Fruit fly (Drosophila melanogaster) whole organism, embryonic: ENCODE data around the gene Dscam2.
A peak's percentile ranks its signal among the peaks of the same experiment; 100 is the strongest.

ENCODE experiments used
- Asciz ChIP-seq: fragments of 200-800 bp; sonication (Bioruptor generic); optimal IDR thresholded peaks from 2 replicates; lab custom pipeline; 2017; ENCODE audit warnings: missing biosample characterization, mild to moderate bottlenecking, missing genetic modification characterization, missing genetic modification reagents
- Atf6 ChIP-seq: fragments of 200-800 bp; sonication (Bioruptor generic); IDR thresholded peaks from 2 replicates; pipeline ENCODE4 v1.3.6; 2022; ENCODE audit warnings: missing biosample characterization, missing genetic modification characterization
- CG10979 ChIP-seq: fragments of 200-800 bp; sonication (Bioruptor generic); optimal IDR thresholded peaks from 2 replicates; lab custom pipeline; 2018; ENCODE audit warnings: missing biosample characterization, mild to moderate bottlenecking, missing genetic modification characterization, moderate library complexity
- CG12391 ChIP-seq: fragments of 200-800 bp; sonication (Bioruptor generic); optimal IDR thresholded peaks from 3 replicates; lab custom pipeline; 2018; ENCODE audit warnings: missing biosample characterization, mild to moderate bottlenecking, missing genetic modification characterization, moderate library complexity
- CG13775 ChIP-seq: fragments of 200-800 bp; sonication (Bioruptor generic); optimal IDR thresholded peaks from 3 replicates; lab custom pipeline; 2017; ENCODE audit warnings: missing biosample characterization, mild to moderate bottlenecking, missing genetic modification characterization
- CG14050 ChIP-seq: fragments of 200-800 bp; sonication (Bioruptor generic); IDR thresholded peaks from 3 replicates; pipeline ENCODE4 v1.3.6; 2022; ENCODE audit warnings: missing biosample characterization, missing genetic modification characterization
- CG14965 ChIP-seq: fragments of 200-800 bp; sonication (Bioruptor generic); optimal IDR thresholded peaks from 2 replicates; lab custom pipeline; 2016; ENCODE audit warnings: missing biosample characterization, missing genetic modification characterization, borderline replicate concordance
- CG15601 ChIP-seq: fragments of 200-800 bp; sonication (Bioruptor generic); optimal IDR thresholded peaks from 3 replicates; lab custom pipeline; 2019; ENCODE audit warnings: missing biosample characterization, mild to moderate bottlenecking, missing genetic modification characterization, moderate library complexity
- CG15696 ChIP-seq: fragments of 200-800 bp; sonication (Bioruptor generic); optimal IDR thresholded peaks from 2 replicates; lab custom pipeline; 2019; ENCODE audit warnings: missing biosample characterization, mild to moderate bottlenecking, missing genetic modification characterization, moderate library complexity
- CG1647 ChIP-seq: fragments of 200-800 bp; sonication (Bioruptor generic); optimal IDR thresholded peaks from 3 replicates; lab custom pipeline; 2016; ENCODE audit warnings: missing biosample characterization, missing genetic modification characterization
- CG17385 ChIP-seq: fragments of 200-800 bp; sonication (Bioruptor generic); optimal IDR thresholded peaks from 3 replicates; lab custom pipeline; 2018; ENCODE audit warnings: missing biosample characterization, mild to moderate bottlenecking, missing genetic modification characterization
- CG2202 ChIP-seq: fragments of 200-800 bp; sonication (Bioruptor generic); optimal IDR thresholded peaks from 2 replicates; lab custom pipeline; 2018; ENCODE audit warnings: missing biosample characterization, mild to moderate bottlenecking, missing genetic modification characterization
- CG2875 ChIP-seq: fragments of 200-800 bp; sonication (Bioruptor generic); optimal IDR thresholded peaks from 2 replicates; lab custom pipeline; 2017; ENCODE audit warnings: missing biosample characterization, mild to moderate bottlenecking, missing genetic modification characterization, missing genetic modification reagents
- CG32532 ChIP-seq: fragments of 200-800 bp; sonication (Bioruptor generic); IDR thresholded peaks from 2 replicates; pipeline ENCODE4 v1.3.6; 2022; ENCODE audit warnings: missing biosample characterization, missing genetic modification characterization
- CG3281 ChIP-seq: fragments of 200-800 bp; sonication (Bioruptor generic); optimal IDR thresholded peaks from 3 replicates; lab custom pipeline; 2017; ENCODE audit warnings: missing biosample characterization, mild to moderate bottlenecking, missing genetic modification characterization
- CG33213 ChIP-seq: fragments of 200-800 bp; sonication (Bioruptor generic); optimal IDR thresholded peaks from 3 replicates; lab custom pipeline; 2016; ENCODE audit warnings: missing biosample characterization, missing genetic modification characterization
- CG33557 ChIP-seq: fragments of 200-800 bp; sonication (Bioruptor generic); optimal IDR thresholded peaks from 2 replicates; lab custom pipeline; 2019; ENCODE audit warnings: missing biosample characterization, mild to moderate bottlenecking, missing genetic modification characterization, moderate library complexity
- CG43689 ChIP-seq: fragments of 200-800 bp; sonication (Bioruptor generic); IDR thresholded peaks from 2 replicates; pipeline ENCODE4 v1.3.6; 2022; ENCODE audit warnings: missing biosample characterization, missing genetic modification characterization
- CG4424 ChIP-seq: fragments of 200-800 bp; sonication (Bioruptor generic); optimal IDR thresholded peaks from 3 replicates; lab custom pipeline; 2016; ENCODE audit warnings: missing biosample characterization, missing genetic modification characterization
- CG6654 ChIP-seq: fragments of 200-800 bp; sonication (Bioruptor generic); optimal IDR thresholded peaks from 2 replicates; lab custom pipeline; 2017; ENCODE audit warnings: missing biosample characterization, mild to moderate bottlenecking, missing genetic modification characterization
- CG8089 ChIP-seq: fragments of 200-800 bp; sonication (Bioruptor generic); optimal IDR thresholded peaks from 3 replicates; lab custom pipeline; 2016; ENCODE audit warnings: missing biosample characterization, missing genetic modification characterization
- CG8924 ChIP-seq: fragments of 200-800 bp; optimal IDR thresholded peaks from 3 replicates; lab custom pipeline; 2019; ENCODE audit warnings: missing biosample characterization, mild to moderate bottlenecking, missing genetic modification characterization, moderate library complexity
- CoRest ChIP-seq: fragments of 200-800 bp; sonication (Bioruptor generic); optimal IDR thresholded peaks from 3 replicates; lab custom pipeline; 2018; ENCODE audit warnings: missing biosample characterization, mild to moderate bottlenecking, missing genetic modification characterization, moderate library complexity
- Dip2 ChIP-seq: fragments of 200-800 bp; sonication (Bioruptor generic); IDR thresholded peaks from 2 replicates; pipeline ENCODE4 v1.3.6; 2022; ENCODE audit warnings: missing biosample characterization, missing genetic modification characterization
- Dref ChIP-seq: fragments of 200-800 bp; sonication (Bioruptor generic); IDR thresholded peaks from 2 replicates; pipeline ENCODE4 v1.3.6; 2022; ENCODE audit warnings: missing biosample characterization, missing genetic modification characterization
- Ets65A ChIP-seq: fragments of 200-800 bp; sonication (Bioruptor generic); peaks from one replicate; lab custom pipeline; 2016; ENCODE audit warnings: missing biosample characterization, missing genetic modification characterization
- HLH54F ChIP-seq: fragments of 200-800 bp; sonication (Bioruptor generic); optimal IDR thresholded peaks from 3 replicates; lab custom pipeline; 2016; ENCODE audit warnings: missing biosample characterization, missing genetic modification characterization
- Meics ChIP-seq: fragments of 200-800 bp; sonication (Bioruptor generic); optimal IDR thresholded peaks from 2 replicates; lab custom pipeline; 2017; ENCODE audit warnings: missing biosample characterization, mild to moderate bottlenecking, missing genetic modification characterization
- Mrtf ChIP-seq: fragments of 200-800 bp; sonication (Bioruptor generic); IDR thresholded peaks from 3 replicates; pipeline ENCODE4 v1.3.6; 2022; ENCODE audit warnings: missing biosample characterization, missing genetic modification characterization
- Optix ChIP-seq: fragments of 200-800 bp; sonication (Bioruptor generic); IDR thresholded peaks from 3 replicates; pipeline ENCODE4 v1.3.6; 2022; ENCODE audit warnings: missing biosample characterization, missing genetic modification characterization
- Sox102F ChIP-seq: fragments of 200-800 bp; sonication (Bioruptor generic); optimal IDR thresholded peaks from 2 replicates; lab custom pipeline; 2018; ENCODE audit warnings: missing biosample characterization, mild to moderate bottlenecking, missing genetic modification characterization, moderate library complexity
- Ssrp ChIP-seq: fragments of 200-800 bp; sonication (Bioruptor generic); optimal IDR thresholded peaks from 2 replicates; lab custom pipeline; 2018; ENCODE audit warnings: missing biosample characterization, mild to moderate bottlenecking, missing genetic modification characterization, moderate library complexity
- ab ChIP-seq: fragments of 200-800 bp; sonication (Bioruptor generic); optimal IDR thresholded peaks from 2 replicates; lab custom pipeline; 2016; ENCODE audit warnings: missing biosample characterization, missing genetic modification characterization
- ato ChIP-seq: fragments of 200-800 bp; sonication (Bioruptor generic); IDR thresholded peaks from 2 replicates; pipeline ENCODE4 v1.3.6; 2022; ENCODE audit warnings: missing biosample characterization, missing genetic modification characterization; ENCODE audit not compliant: partially characterized antibody
- cad ChIP-seq: fragments of >200 bp; optimal IDR thresholded peaks from 2 replicates; lab custom pipeline; 2017; ENCODE audit warnings: missing biosample characterization, missing genetic modification characterization
- dmrt99B ChIP-seq: fragments of 200-800 bp; sonication (Bioruptor generic); optimal IDR thresholded peaks from 2 replicates; lab custom pipeline; 2018; ENCODE audit warnings: missing biosample characterization, mild to moderate bottlenecking, missing genetic modification characterization, moderate library complexity
- fd102C ChIP-seq: fragments of 200-800 bp; sonication (Bioruptor generic); optimal IDR thresholded peaks from 2 replicates; lab custom pipeline; 2018; ENCODE audit warnings: missing biosample characterization, mild to moderate bottlenecking, missing genetic modification characterization, moderate library complexity
- hkb ChIP-seq, 2 experiments: fragments of 200-800 bp in 1 of 2; fragments of >200 bp in 1 of 2; sonication (Bioruptor generic) in 1 of 2; IDR thresholded peaks in 1 of 2; optimal IDR thresholded peaks in 1 of 2; 2 replicates each; pipeline versions ENCODE4 v1.3.6 to Lab custom; 2017 to 2022; ENCODE audit warnings: missing biosample characterization in 1 of 2, missing genetic modification characterization in 1 of 2
- knrl ChIP-seq: fragments of 200-800 bp; sonication (Bioruptor generic); IDR thresholded peaks from 3 replicates; pipeline ENCODE4 v1.3.6; 2022; ENCODE audit warnings: missing biosample characterization, missing genetic modification characterization; ENCODE audit not compliant: partially characterized antibody
- maf-S ChIP-seq: fragments of 200-800 bp; sonication (Bioruptor generic); optimal IDR thresholded peaks from 2 replicates; lab custom pipeline; 2016; ENCODE audit warnings: missing biosample characterization, missing genetic modification characterization
- pb ChIP-seq: fragments of 200-800 bp; sonication (Bioruptor generic); optimal IDR thresholded peaks from 3 replicates; lab custom pipeline; 2016; ENCODE audit warnings: missing biosample characterization, missing genetic modification characterization
- ro ChIP-seq: fragments of 200-800 bp; sonication (Bioruptor generic); IDR thresholded peaks from 2 replicates; pipeline ENCODE4 v1.3.6; 2022; ENCODE audit warnings: missing biosample characterization, missing genetic modification characterization
- row ChIP-seq: fragments of 200-800 bp; sonication (Bioruptor generic); IDR thresholded peaks from 3 replicates; pipeline ENCODE4 v1.3.6; 2022; ENCODE audit warnings: missing biosample characterization, missing genetic modification characterization
- scrt ChIP-seq: fragments of 200-800 bp; sonication (Bioruptor generic); optimal IDR thresholded peaks from 2 replicates; lab custom pipeline; 2018; ENCODE audit warnings: missing biosample characterization, mild to moderate bottlenecking, missing genetic modification characterization, moderate library complexity
- seq ChIP-seq: fragments of 200-800 bp; sonication (Bioruptor generic); IDR thresholded peaks from 2 replicates; pipeline ENCODE4 v1.3.6; 2022; ENCODE audit warnings: missing biosample characterization, missing genetic modification characterization
- shn ChIP-seq: fragments of 200-800 bp; sonication (Bioruptor generic); optimal IDR thresholded peaks from 3 replicates; lab custom pipeline; 2016; ENCODE audit warnings: missing biosample characterization, missing genetic modification characterization
- sr ChIP-seq: fragments of 200-800 bp; sonication (Bioruptor generic); IDR thresholded peaks from 3 replicates; pipeline ENCODE4 v1.3.6; 2022; ENCODE audit warnings: missing biosample characterization, missing genetic modification characterization
- tin ChIP-seq: fragments of 200-800 bp; sonication (Bioruptor generic); optimal IDR thresholded peaks from 3 replicates; lab custom pipeline; 2016; ENCODE audit warnings: missing biosample characterization, missing genetic modification characterization
- ttk ChIP-seq: fragments of 200-800 bp; sonication (Bioruptor generic); IDR thresholded peaks from 2 replicates; pipeline ENCODE4 v2.1.2; 2022; ENCODE audit warnings: missing biosample characterization, missing genetic modification characterization
- tx ChIP-seq: fragments of 200-800 bp; sonication (Bioruptor generic); optimal IDR thresholded peaks from 2 replicates; lab custom pipeline; 2016; ENCODE audit warnings: missing biosample characterization, missing genetic modification characterization
- wdn ChIP-seq: fragments of 200-800 bp; sonication (Bioruptor generic); IDR thresholded peaks from 2 replicates; pipeline ENCODE4 v1.3.6; 2022; ENCODE audit warnings: missing biosample characterization, missing genetic modification characterization
- zen2 ChIP-seq: fragments of 200-800 bp; sonication (Bioruptor generic); IDR thresholded peaks from 3 replicates; pipeline ENCODE4 v1.3.6; 2022; ENCODE audit warnings: missing biosample characterization, missing genetic modification characterization; ENCODE audit not compliant: partially characterized antibody

Gene Dscam2

DNA sequence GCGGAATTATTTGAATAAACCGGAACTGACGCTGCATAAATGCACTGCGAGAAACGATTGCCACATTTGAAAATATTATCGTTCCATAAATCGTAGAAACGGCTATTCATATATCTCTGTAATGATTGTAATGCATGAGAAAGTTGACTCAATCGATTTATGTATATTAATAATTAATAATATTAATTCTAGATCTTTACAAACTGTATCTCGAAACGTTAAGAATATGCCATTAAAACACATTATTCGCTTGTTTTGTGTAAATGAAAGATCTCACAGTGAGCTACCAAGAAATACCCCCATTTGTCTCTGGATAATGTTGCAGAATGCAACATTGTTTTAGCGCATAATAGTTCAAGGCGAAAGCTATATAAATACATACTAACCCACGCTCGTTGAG is 39.9 kb downstream of the Dscam2 start (continued):
- TF ChIP-seq CG8089 (GFP tag; lab: Kevin White, UChicago) = no peak
- TF ChIP-seq CG2875 (GFP tag; lab: Kevin White, UChicago) = no peak
- no peak for TF ChIP-seq zen2
- TF ChIP-seq seq = no peak
- TF ChIP-seq ro = no peak
- no peak for TF ChIP-seq wdn (GFP tag; lab: Robert Waterston, UW)
- no peak for TF ChIP-seq pb (GFP tag; lab: Kevin White, UChicago)
- TF ChIP-seq CG14965 (GFP tag; lab: Kevin White, UChicago) = no peak
- peak; percentile 26 for TF ChIP-seq CG15601 (tag; lab: Kevin White, UChicago)
- peak; percentile 58 for TF ChIP-seq Sox102F (GFP tag; lab: Kevin White, UChicago)
- TF ChIP-seq ato (GFP tag; lab: Robert Waterston, UW) = no peak
- TF ChIP-seq CG32532 (GFP tag; lab: Robert Waterston, UW) = no peak
- no peak for TF ChIP-seq Atf6
- no peak for TF ChIP-seq maf-S (GFP tag; lab: Kevin White, UChicago)
- no peak for TF ChIP-seq CG15696 (tag; lab: Kevin White, UChicago)
- no peak for TF ChIP-seq cad
- no peak for TF ChIP-seq CG43689 (GFP tag; lab: Robert Waterston, UW)
- no peak for TF ChIP-seq CG17385
- no peak for TF ChIP-seq shn (GFP tag; lab: Kevin White, UChicago)
- peak; percentile 16 for TF ChIP-seq CG12391 (tag; lab: Kevin White, UChicago)
- TF ChIP-seq tx (GFP tag; lab: Kevin White, UChicago) = no peak
- TF ChIP-seq tin (GFP tag; lab: Kevin White, UChicago) = no peak
- TF ChIP-seq HLH54F (GFP tag; lab: Kevin White, UChicago) = no peak
- TF ChIP-seq CG3281 (GFP tag; lab: Kevin White, UChicago) = no peak
- no peak for TF ChIP-seq CG6654 (GFP tag; lab: Kevin White, UChicago)
- no peak for TF ChIP-seq ttk
- TF ChIP-seq Dref = no peak
- no peak for TF ChIP-seq CG33557 (GFP tag; lab: Kevin White, UChicago)
- TF ChIP-seq knrl = no peak
- TF ChIP-seq row = peak; percentile 25; the same call in 1 of the 3 replicates
- no peak for TF ChIP-seq Asciz
- no peak for TF ChIP-seq CG33213 (GFP tag; lab: Kevin White, UChicago)
- TF ChIP-seq CG1647 (GFP tag; lab: Kevin White, UChicago) = no peak
- no peak for TF ChIP-seq scrt
- TF ChIP-seq CG13775 (GFP tag; lab: Kevin White, UChicago) = no peak
- TF ChIP-seq fd102C (GFP tag; lab: Kevin White, UChicago) = no peak
- peak; percentile 16 for TF ChIP-seq CG8924 (tag; lab: Kevin White, UChicago)
- no peak for TF ChIP-seq ab
- TF ChIP-seq Optix (GFP tag; lab: Robert Waterston, UW) = no peak
- TF ChIP-seq CoRest (tag; lab: Kevin White, UChicago) = peak; percentile 18
- TF ChIP-seq hkb (optimal IDR thresholded peaks at IDR 0.05; lab: Kevin White, UChicago) = no peak
- TF ChIP-seq hkb (GFP tag; IDR thresholded peaks at IDR 0.05; lab: Robert Waterston, UW) = no peak
- TF ChIP-seq CG2202 (tag; lab: Kevin White, UChicago) = no peak
- no peak for TF ChIP-seq Mrtf (GFP tag; lab: Robert Waterston, UW)
- TF ChIP-seq CG14050 = no peak
- TF ChIP-seq CG4424 (GFP tag; lab: Kevin White, UChicago) = no peak
- TF ChIP-seq Dip2 (GFP tag; lab: Robert Waterston, UW) = no peak
- TF ChIP-seq CG10979 (tag; lab: Kevin White, UChicago) = peak; percentile 7
- TF ChIP-seq Ets65A (GFP tag; lab: Kevin White, UChicago) = peak; percentile 16
- peak; percentile 34 for TF ChIP-seq Ssrp (tag; lab: Kevin White, UChicago)
- TF ChIP-seq Meics (GFP tag; lab: Kevin White, UChicago) = no peak
- TF ChIP-seq dmrt99B = no peak
- TF ChIP-seq sr (GFP tag; lab: Robert Waterston, UW) = no peak
